Worm (Caenorhabditis elegans) whole organism, midembryonic: ENCODE results near the gene E04F6.4.

ENCODE experiments used
- T22C8.4 ChIP-seq: fragments of 200-800 bp; sonication (Bioruptor generic); IDR thresholded peaks from 2 replicates; pipeline ENCODE4 v1.3.6; 2022; ENCODE audit warnings: missing genetic modification characterization, missing compliant biosample characterization
- cog-1 ChIP-seq: sonication (generic microtip); optimal IDR thresholded peaks from 2 replicates; lab custom pipeline; 2016; ENCODE audit warnings: missing genetic modification characterization, missing compliant biosample characterization
- flt-1 ChIP-seq: fragments of 200-800 bp; sonication (Bioruptor generic); IDR thresholded peaks from 2 replicates; pipeline ENCODE4 v1.3.6; 2022; ENCODE audit warnings: missing genetic modification characterization, missing compliant biosample characterization
- klf-2 ChIP-seq: fragments of 200-800 bp; sonication (Bioruptor generic); conservative IDR thresholded peaks from 2 replicates; pipeline ENCODE4 v1.3.6; 2022; ENCODE audit warnings: missing genetic modification reagents, missing genetic modification characterization, missing compliant biosample characterization
- med-1 ChIP-seq: sonication (generic microtip); optimal IDR thresholded peaks from 2 replicates; lab custom pipeline; 2017; ENCODE audit warnings: missing genetic modification characterization, mild to moderate bottlenecking, missing compliant biosample characterization, antibody characterized with exemption, missing genetic modification reagents; ENCODE audit not compliant: insufficient read depth
- ref-1 ChIP-seq: fragments of 200-800 bp; sonication (Bioruptor generic); conservative IDR thresholded peaks from 2 replicates; pipeline ENCODE4 v1.3.6; 2022; ENCODE audit warnings: missing genetic modification reagents, missing genetic modification characterization, missing compliant biosample characterization
- tab-1 ChIP-seq: fragments of 200-800 bp; sonication (Bioruptor generic); IDR thresholded peaks from 2 replicates; pipeline ENCODE4 v1.3.6; 2022; ENCODE audit warnings: missing genetic modification characterization, missing compliant biosample characterization
- ztf-23 ChIP-seq: fragments of 200-800 bp; sonication (Bioruptor generic); IDR thresholded peaks from 2 replicates; pipeline ENCODE4 v1.3.6; 2022; ENCODE audit warnings: missing genetic modification reagents, missing genetic modification characterization, missing compliant biosample characterization
- ztf-29 ChIP-seq: fragments of 200-800 bp; sonication (Bioruptor generic); IDR thresholded peaks from 2 replicates; pipeline ENCODE4 v1.3.6; 2022; ENCODE audit warnings: missing genetic modification reagents, missing genetic modification characterization, missing compliant biosample characterization

Gene E04F6.4

ce11 chrII:7189120-7189519, at the start of gene E04F6.4:
E04F6.4 (plus strand) TSS chrII:7189420.
- TF ChIP-seq ztf-29 (GFP tag; lab: Robert Waterston, UW) (no peak), klf-2 (GFP tag; lab: Robert Waterston, UW) (no peak), med-1 (GFP tag; lab: Kevin White, UChicago) (no peak), T22C8.4 (GFP tag; lab: Robert Waterston, UW) (no peak), flt-1 (GFP tag; lab: Robert Waterston, UW) (no peak)

- TF ChIP-seq ztf-29 (GFP tag; lab: Robert Waterston, UW) (no peak), ref-1 (no peak), med-1 (GFP tag; lab: Kevin White, UChicago) (no peak), flt-1 (GFP tag; lab: Robert Waterston, UW) (no peak), tab-1 (GFP tag; lab: Robert Waterston, UW) (no peak), cog-1 (tag; lab: Kevin White, UChicago) (no peak), klf-2 (GFP tag; lab: Robert Waterston, UW) (no peak), ztf-23 (GFP tag; lab: Robert Waterston, UW) (no peak), T22C8.4 (GFP tag; lab: Robert Waterston, UW) (no peak)
These were observed 44.9 kb upstream of the E04F6.4 start, which contains the start of gene npr-31 for ce11 chrII:7144307-7144706. npr-31 (plus strand) TSS chrII:7144607.

DNA sequence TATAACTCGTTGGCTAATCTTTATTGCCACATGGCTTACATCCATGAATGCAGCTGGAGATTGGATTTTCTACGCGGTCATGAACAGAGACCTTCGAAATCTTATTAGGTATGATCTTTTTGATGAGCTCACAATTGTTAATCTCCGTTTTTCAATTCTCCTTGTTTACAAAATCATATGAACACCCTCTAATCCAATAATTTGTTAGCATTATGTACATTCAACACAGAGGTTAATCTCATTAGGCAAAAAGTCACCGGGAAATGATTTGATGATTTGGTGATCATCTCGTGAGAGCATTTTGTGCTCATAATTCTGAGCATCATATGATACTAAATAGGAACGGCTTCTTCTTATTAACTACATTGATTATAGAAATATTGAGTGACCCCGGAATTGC, 43.0 kb upstream of the E04F6.4 start:
- TF ChIP-seq ztf-29 (GFP tag; lab: Robert Waterston, UW) (no peak), klf-2 (GFP tag; lab: Robert Waterston, UW) (no peak)

DNA sequence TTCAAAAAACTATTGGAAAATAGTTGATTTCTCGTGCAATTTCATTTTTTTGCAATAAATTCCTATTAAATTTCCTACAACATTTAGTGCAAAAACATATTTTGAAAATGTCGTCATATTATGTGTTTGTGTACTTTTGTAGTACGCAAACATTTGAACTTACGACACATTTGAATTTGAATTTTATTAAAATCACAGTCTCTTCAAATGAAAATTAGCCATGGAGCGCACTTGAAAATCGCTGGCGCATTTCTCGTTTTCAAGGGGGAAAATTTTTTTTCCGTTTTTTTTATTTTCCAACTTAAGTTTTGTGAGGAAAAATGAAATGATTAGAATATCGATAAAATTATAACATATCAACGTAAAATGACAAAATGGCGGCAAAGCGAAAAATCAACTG, 41.7 kb upstream of the E04F6.4 start:
- no peak for TF ChIP-seq ztf-23 (GFP tag; lab: Robert Waterston, UW)

DNA sequence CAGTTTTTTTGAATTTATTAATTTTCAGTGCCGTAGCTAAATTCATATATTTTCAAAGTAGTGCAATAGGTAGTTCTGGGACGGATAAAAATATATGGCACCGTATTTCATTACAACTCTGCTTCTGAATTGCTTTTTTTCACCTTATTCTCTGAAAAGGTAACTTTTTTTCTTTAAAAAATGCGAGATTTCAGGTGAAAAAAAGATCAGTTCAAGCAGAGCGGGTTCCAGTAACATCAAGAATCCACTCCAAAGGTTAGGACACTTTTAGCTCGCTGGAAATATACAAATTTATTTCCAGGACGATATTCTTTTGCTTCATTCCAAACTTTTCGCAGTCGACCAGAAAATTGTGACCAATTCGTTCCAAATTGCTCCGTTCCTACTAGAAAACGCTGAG, 41.1 kb upstream of the E04F6.4 start, which contains the start of gene T07F8.1:
Gene T07F8.1 (plus strand): TSS at position 301 of the 400 bp plus-strand sequence.
- TF ChIP-seq T22C8.4 (GFP tag; lab: Robert Waterston, UW), result no peak
- TF ChIP-seq cog-1 (tag; lab: Kevin White, UChicago), result no peak
- no peak for TF ChIP-seq flt-1 (GFP tag; lab: Robert Waterston, UW)
- TF ChIP-seq tab-1 (GFP tag; lab: Robert Waterston, UW), result no peak
- TF ChIP-seq ztf-29 (GFP tag; lab: Robert Waterston, UW), result no peak
- no peak for TF ChIP-seq klf-2 (GFP tag; lab: Robert Waterston, UW)
- no peak for TF ChIP-seq ref-1
- TF ChIP-seq ztf-23 (GFP tag; lab: Robert Waterston, UW), result no peak
- TF ChIP-seq med-1 (GFP tag; lab: Kevin White, UChicago), result no peak

ce11 chrII:7151969-7152631, 37.1 kb upstream of the E04F6.4 start, which contains the start of gene fust-1:
fust-1 (plus strand) TSS chrII:7152581.
- TF ChIP-seq med-1 (GFP tag; lab: Kevin White, UChicago), result peak; percentile 56
- peak; percentile 72; the same call in 1 of the 2 replicates for TF ChIP-seq tab-1 (GFP tag; lab: Robert Waterston, UW)
- TF ChIP-seq ref-1, result no peak
- TF ChIP-seq cog-1 (tag; lab: Kevin White, UChicago), result peak; percentile 94
- TF ChIP-seq ztf-23 (GFP tag; lab: Robert Waterston, UW), result peak; percentile 87
- TF ChIP-seq klf-2 (GFP tag; lab: Robert Waterston, UW), result peak; percentile 69; the same call in 1 of the 2 replicates
- no peak for TF ChIP-seq T22C8.4 (GFP tag; lab: Robert Waterston, UW)
- no peak for TF ChIP-seq ztf-29 (GFP tag; lab: Robert Waterston, UW)
- TF ChIP-seq flt-1 (GFP tag; lab: Robert Waterston, UW), result peak; percentile 84

DNA sequence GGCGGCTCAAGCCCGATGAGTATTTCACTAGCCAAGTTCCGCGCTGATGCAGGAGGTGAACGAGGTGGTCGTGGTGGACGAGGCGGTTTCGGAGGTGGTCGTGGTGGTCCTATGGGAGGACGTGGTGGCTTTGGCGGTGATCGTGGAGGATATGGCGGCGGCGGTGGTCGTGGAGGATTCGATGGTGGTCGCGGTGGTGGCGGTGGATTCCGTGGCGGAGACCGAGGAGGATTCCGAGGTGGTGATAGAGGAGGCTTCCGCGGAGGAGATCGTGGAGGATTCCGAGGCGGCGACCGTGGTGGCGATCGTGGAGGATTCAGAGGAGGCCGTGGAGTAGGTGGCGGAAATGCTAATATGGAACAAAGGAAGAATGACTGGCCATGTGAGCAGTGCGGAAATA, 34.5 kb upstream of the E04F6.4 start:
- no peak for TF ChIP-seq flt-1 (GFP tag; lab: Robert Waterston, UW)
- TF ChIP-seq med-1 (GFP tag; lab: Kevin White, UChicago), result no peak
- TF ChIP-seq ref-1, result no peak
- TF ChIP-seq tab-1 (GFP tag; lab: Robert Waterston, UW), result no peak
- no peak for TF ChIP-seq T22C8.4 (GFP tag; lab: Robert Waterston, UW)
- no peak for TF ChIP-seq klf-2 (GFP tag; lab: Robert Waterston, UW)
- no peak for TF ChIP-seq ztf-23 (GFP tag; lab: Robert Waterston, UW)
- no peak for TF ChIP-seq cog-1 (tag; lab: Kevin White, UChicago)
- TF ChIP-seq ztf-29 (GFP tag; lab: Robert Waterston, UW), result no peak

DNA sequence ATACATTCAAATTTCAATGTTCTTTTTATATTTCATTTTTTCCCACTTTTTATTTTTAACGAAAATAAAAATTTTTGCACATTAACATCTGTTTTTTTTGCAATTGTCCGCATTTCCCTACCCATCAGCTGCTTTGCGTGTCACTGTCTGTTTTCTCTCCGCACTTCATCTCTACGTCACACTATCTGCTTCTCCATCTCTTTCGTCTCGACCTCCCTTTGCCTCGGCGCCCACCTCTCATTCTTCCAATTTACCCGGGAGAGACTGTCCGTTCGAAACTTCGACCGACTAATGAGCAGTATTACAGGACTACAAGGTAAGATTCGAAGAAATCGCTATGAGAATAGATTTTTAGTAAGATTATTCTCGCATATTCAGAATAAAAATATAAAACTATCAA, 33.8 kb upstream of the E04F6.4 start, which contains the start of gene C27H5.2:
Gene C27H5.2 (plus strand): TSS at position 190 of the 400 bp plus-strand sequence.
- TF ChIP-seq tab-1 (GFP tag; lab: Robert Waterston, UW) (no peak), ref-1 (no peak), T22C8.4 (GFP tag; lab: Robert Waterston, UW) (no peak), klf-2 (GFP tag; lab: Robert Waterston, UW) (no peak), ztf-29 (GFP tag; lab: Robert Waterston, UW) (no peak), ztf-23 (GFP tag; lab: Robert Waterston, UW) (no peak), flt-1 (GFP tag; lab: Robert Waterston, UW) (no peak), med-1 (GFP tag; lab: Kevin White, UChicago) (no peak), cog-1 (tag; lab: Kevin White, UChicago) (no peak)

DNA sequence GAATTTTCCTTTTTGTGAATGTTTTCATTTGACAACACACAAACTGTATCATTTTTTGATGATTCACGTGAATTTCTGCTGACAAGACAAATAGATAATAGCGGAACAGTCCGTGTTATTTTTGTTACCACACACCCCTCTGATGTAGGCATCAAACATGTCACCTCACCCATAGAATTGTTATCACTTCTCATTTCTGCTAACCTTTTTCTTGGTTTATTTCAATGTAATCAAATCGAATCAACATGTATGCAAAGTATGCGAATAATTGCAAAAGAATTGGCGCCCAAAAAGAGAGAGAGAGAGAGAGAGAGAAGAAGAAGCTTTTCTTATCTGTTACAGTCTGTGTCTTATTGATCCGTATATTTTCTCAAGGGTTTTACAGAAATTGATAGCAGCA, 31.8 kb upstream of the E04F6.4 start:
- TF ChIP-seq klf-2 (GFP tag; lab: Robert Waterston, UW), result no peak
- TF ChIP-seq med-1 (GFP tag; lab: Kevin White, UChicago), result no peak
- TF ChIP-seq ref-1, result no peak
- no peak for TF ChIP-seq T22C8.4 (GFP tag; lab: Robert Waterston, UW)
- TF ChIP-seq tab-1 (GFP tag; lab: Robert Waterston, UW), result no peak
- no peak for TF ChIP-seq ztf-29 (GFP tag; lab: Robert Waterston, UW)
- no peak for TF ChIP-seq cog-1 (tag; lab: Kevin White, UChicago)
- TF ChIP-seq ztf-23 (GFP tag; lab: Robert Waterston, UW), result no peak
- no peak for TF ChIP-seq flt-1 (GFP tag; lab: Robert Waterston, UW)
